Fruit fly (Drosophila melanogaster): ENCODE data around the gene CG6664.

CG6664 gene

dm6 chr3L:16989169-16989568, 26.8 kb downstream of the CG6664 start (continued):
- TF ChIP-seq odd (GFP tag; optimal IDR thresholded peaks at IDR 0.05) (peak; percentile 45), sna (GFP tag; IDR thresholded peaks at IDR 0.05; ENCODE audit: partially characterized antibody) (no peak), CG2129 (GFP tag; IDR thresholded peaks at IDR 0.05; ENCODE audit: partially characterized antibody) (no peak), Ets97D (GFP tag; optimal IDR thresholded peaks at IDR 0.05) (no peak), ind (GFP tag; optimal IDR thresholded peaks at IDR 0.05) (no peak), trem (tag; optimal IDR thresholded peaks at IDR 0.05) (no peak), Doc3 (GFP tag; IDR thresholded peaks at IDR 0.05; ENCODE audit: partially characterized antibody) (no peak), exex (tag; optimal IDR thresholded peaks at IDR 0.05) (no peak), twi (tag; optimal IDR thresholded peaks at IDR 0.05) (no peak), CG15696 (tag; optimal IDR thresholded peaks at IDR 0.05) (no peak), gfzf (GFP tag; optimal IDR thresholded peaks at IDR 0.05) (no peak), C15 (GFP tag; IDR thresholded peaks at IDR 0.05) (no peak), CG18476 (GFP tag; optimal IDR thresholded peaks at IDR 0.05) (no peak), bbx (GFP tag; IDR thresholded peaks at IDR 0.05; ENCODE audit: partially characterized antibody) (no peak), CG5245 (GFP tag; optimal IDR thresholded peaks at IDR 0.05) (no peak), CG10147 (GFP tag; optimal IDR thresholded peaks at IDR 0.05) (peak; percentile 43), bowl (GFP tag; IDR thresholded peaks at IDR 0.05) (no peak), Mad (GFP tag; optimal IDR thresholded peaks at IDR 0.05) (no peak), CG11723 (GFP tag; optimal IDR thresholded peaks at IDR 0.05) (no peak), vnd (GFP tag; IDR thresholded peaks at IDR 0.05; ENCODE audit: partially characterized antibody) (no peak), Sry-δ (GFP tag; optimal IDR thresholded peaks at IDR 0.05) (no peak), CG34224 (GFP tag; IDR thresholded peaks at IDR 0.05; ENCODE audit: partially characterized antibody) (no peak), ken (GFP tag; IDR thresholded peaks at IDR 0.05) (no peak), Sry-β (GFP tag; optimal IDR thresholded peaks at IDR 0.05) (no peak), CG3838 (GFP tag; optimal IDR thresholded peaks at IDR 0.05) (no peak), CG31365 (tag; optimal IDR thresholded peaks at IDR 0.05) (no peak), CG32767 (GFP tag; IDR thresholded peaks at IDR 0.05) (no peak), CG2120 (GFP tag; optimal IDR thresholded peaks at IDR 0.05) (peak; percentile 51), CG16779 (GFP tag; IDR thresholded peaks at IDR 0.05) (no peak), scrt (GFP tag; optimal IDR thresholded peaks at IDR 0.05) (no peak), chm (GFP tag; IDR thresholded peaks at IDR 0.05) (no peak), sima (GFP tag; optimal IDR thresholded peaks at IDR 0.05) (no peak), dan (GFP tag; IDR thresholded peaks at IDR 0.05) (no peak), rib (GFP tag; IDR thresholded peaks at IDR 0.05) (no peak), CG13775 (GFP tag; optimal IDR thresholded peaks at IDR 0.05) (peak; percentile 10), Deaf1 (tag; optimal IDR thresholded peaks at IDR 0.05) (peak; percentile 32), CG32772 (GFP tag; IDR thresholded peaks at IDR 0.05) (no peak), MTF-1 (GFP tag; optimal IDR thresholded peaks at IDR 0.05; ENCODE audit: borderline replicate concordance) (no peak), CG6791 (GFP tag; IDR thresholded peaks at IDR 0.05; ENCODE audit: partially characterized antibody) (no peak), al (GFP tag; IDR thresholded peaks at IDR 0.05) (no peak), CG42726 (GFP tag; IDR thresholded peaks at IDR 0.05; ENCODE audit: partially characterized antibody) (no peak), CG14710 (tag; optimal IDR thresholded peaks at IDR 0.05) (peak; percentile 20), CG11696 (GFP tag; IDR thresholded peaks at IDR 0.05) (peak; percentile 78), Bteb2 (GFP tag; optimal IDR thresholded peaks at IDR 0.05) (no peak), HLH4C (GFP tag; IDR thresholded peaks at IDR 0.05; ENCODE audit: partially characterized antibody) (no peak), CG1603 (tag; optimal IDR thresholded peaks at IDR 0.05) (no peak), pb (GFP tag; optimal IDR thresholded peaks at IDR 0.05) (no peak), CG1024 (GFP tag; IDR thresholded peaks at IDR 0.05) (no peak), wdn (GFP tag; IDR thresholded peaks at IDR 0.05) (no peak), CG8290 (GFP tag; optimal IDR thresholded peaks at IDR 0.05) (no peak), CG8290 (tag; optimal IDR thresholded peaks at IDR 0.05) (no peak)
